Fruit fly (Drosophila melanogaster) whole organism: ENCODE measurements around the gene Polr3D.

ENCODE experiments used
- CG8478 ChIP-seq: fragments of >200 bp; optimal IDR thresholded peaks from 2 replicates; lab custom pipeline; 2018; ENCODE audit warnings: inconsistent platforms
- Dll ChIP-seq: fragments of >200 bp; optimal IDR thresholded peaks from 2 replicates; lab custom pipeline; 2017
- psq ChIP-seq: fragments of >200 bp; optimal IDR thresholded peaks from 2 replicates; lab custom pipeline; 2017
- usp ChIP-seq: fragments of >200 bp; optimal IDR thresholded peaks from 2 replicates; lab custom pipeline; 2017; ENCODE audit warnings: missing biosample characterization, missing genetic modification characterization, mixed read lengths

dm6 chr3L:18062959-18063510, 46.3 kb downstream of the Polr3D start:
- TF ChIP-seq psq (no peak), Dll (lab: Kevin White, UChicago) (no peak), usp (GFP tag; lab: Kevin White, UChicago) (no peak), CG8478 (lab: Kevin White, UChicago) (no peak)
